Worm (Caenorhabditis elegans) whole organism, L4 larva: ENCODE measurements around the gene cyp-29A3.

Source experiments
- Y5F2A.4 ChIP-seq: fragments of 200-800 bp; sonication (Bioruptor generic); optimal IDR thresholded peaks from 2 replicates; lab custom pipeline; 2018; ENCODE audit warnings: mild to moderate bottlenecking, missing genetic modification characterization, missing compliant biosample characterization
- aha-1 ChIP-seq: fragments of 150-350 bp; peaks from one replicate; lab custom pipeline; 2014; ENCODE audit warnings: missing biosample characterization, missing genetic modification characterization
- aly-2 ChIP-seq: sonication (generic microtip); optimal IDR thresholded peaks from 2 replicates; lab custom pipeline; 2018; ENCODE audit warnings: missing biosample characterization, missing genetic modification characterization
- ama-1 ChIP-seq: fragments of 150-350 bp; optimal IDR thresholded peaks from 2 replicates; lab custom pipeline; 2014; ENCODE audit warnings: inconsistent platforms, mixed read lengths
- arid-1 ChIP-seq: fragments of 200-800 bp; sonication (Bioruptor generic); conservative IDR thresholded peaks from 2 replicates; pipeline ENCODE4 v1.3.6; 2022; ENCODE audit warnings: missing genetic modification reagents, missing genetic modification characterization, missing compliant biosample characterization
- ceh-20 ChIP-seq: fragments of 200-800 bp; sonication (Bioruptor generic); IDR thresholded peaks from 2 replicates; pipeline ENCODE4 v1.3.6; 2022; ENCODE audit warnings: missing genetic modification reagents, missing genetic modification characterization, missing compliant biosample characterization
- ceh-44 ChIP-seq: fragments of 200-800 bp; sonication (Bioruptor generic); IDR thresholded peaks from 2 replicates; pipeline ENCODE4 v1.3.6; 2022; ENCODE audit warnings: missing genetic modification reagents, missing genetic modification characterization, missing compliant biosample characterization
- ces-1 ChIP-seq: fragments of 150-350 bp; sonication (generic microtip); optimal IDR thresholded peaks from 4 replicates; lab custom pipeline; 2014; ENCODE audit warnings: missing biosample characterization, missing genetic modification reagents, missing genetic modification characterization
- cey-2 ChIP-seq: sonication (generic microtip); optimal IDR thresholded peaks from 3 replicates; lab custom pipeline; 2017; ENCODE audit warnings: missing genetic modification characterization, mild to moderate bottlenecking, missing compliant biosample characterization, antibody characterized with exemption, borderline replicate concordance; ENCODE audit not compliant: insufficient read depth
- daf-16 ChIP-seq, 3 experiments: sonication (generic microtip); optimal IDR thresholded peaks; 2 replicates each; lab custom pipeline; 2016 to 2017; ENCODE audit warnings: missing genetic modification characterization in 3 of 3, missing genetic modification reagents in 3 of 3, mild to moderate bottlenecking in 2 of 3, missing compliant biosample characterization in 2 of 3, missing biosample characterization in 1 of 3, moderate library complexity in 1 of 3
- dmd-6 ChIP-seq: fragments of 200-800 bp; sonication (Bioruptor generic); IDR thresholded peaks from 2 replicates; pipeline ENCODE4 v1.3.6; 2022; ENCODE audit warnings: missing genetic modification reagents, missing genetic modification characterization, missing compliant biosample characterization
- fkh-10 ChIP-seq: fragments of 150-350 bp; optimal IDR thresholded peaks from 2 replicates; lab custom pipeline; 2014; ENCODE audit warnings: missing biosample characterization, missing genetic modification reagents, missing genetic modification characterization
- hif-1 ChIP-seq, 2 experiments: sonication (generic microtip); optimal IDR thresholded peaks; 2 replicates each; lab custom pipeline; 2016 to 2017; ENCODE audit warnings: missing compliant biosample characterization in 2 of 2, missing genetic modification characterization in 2 of 2, missing genetic modification reagents in 2 of 2, missing genotype in 2 of 2, mild to moderate bottlenecking in 1 of 2
- hlh-11 ChIP-seq: fragments of 200-800 bp; sonication (Bioruptor generic); optimal IDR thresholded peaks from 2 replicates; lab custom pipeline; 2018; ENCODE audit warnings: mild to moderate bottlenecking, missing genetic modification characterization, missing compliant biosample characterization
- hlh-30 ChIP-seq: sonication (generic microtip); optimal IDR thresholded peaks from 2 replicates; lab custom pipeline; 2017; ENCODE audit warnings: antibody characterized with exemption, mild to moderate bottlenecking, missing genetic modification characterization, missing compliant biosample characterization; ENCODE audit not compliant: insufficient read depth
- jun-1 ChIP-seq: fragments of 150-350 bp; optimal IDR thresholded peaks from 2 replicates; lab custom pipeline; 2014; ENCODE audit warnings: missing biosample characterization, missing genetic modification reagents, missing genetic modification characterization
- lim-7 ChIP-seq: fragments of 200-800 bp; sonication (Bioruptor generic); IDR thresholded peaks from 2 replicates; pipeline ENCODE4 v1.3.6; 2022; ENCODE audit warnings: missing genetic modification characterization, missing compliant biosample characterization
- lin-1 ChIP-seq: fragments of 200-800 bp; sonication (Bioruptor generic); IDR thresholded peaks from 2 replicates; pipeline ENCODE4 v1.3.6; 2022; ENCODE audit warnings: missing genetic modification reagents, missing genetic modification characterization, missing compliant biosample characterization
- lin-38 ChIP-seq: fragments of 200-800 bp; sonication (Bioruptor generic); IDR thresholded peaks from 2 replicates; pipeline ENCODE4 v1.3.6; 2022; ENCODE audit warnings: missing genetic modification reagents, missing genetic modification characterization, missing compliant biosample characterization
- lsy-2 ChIP-seq, 2 experiments: fragments of 150-350 bp in 1 of 2; sonication (generic microtip) in 1 of 2; optimal IDR thresholded peaks; 2 replicates each; lab custom pipeline; 2014 to 2017; ENCODE audit warnings: missing biosample characterization in 2 of 2, missing genetic modification characterization in 2 of 2
- madf-5 ChIP-seq, 2 experiments: fragments of 200-800 bp; sonication (Bioruptor generic); IDR thresholded peaks; 2 replicates each; pipeline ENCODE4 v1.3.6; 2022; ENCODE audit warnings: missing compliant biosample characterization in 2 of 2, missing genetic modification characterization in 2 of 2
- madf-9 ChIP-seq: fragments of 200-800 bp; sonication (Bioruptor generic); conservative IDR thresholded peaks from 2 replicates; pipeline ENCODE4 v1.3.6; 2022; ENCODE audit warnings: missing genetic modification reagents, missing genetic modification characterization, missing compliant biosample characterization
- nhr-11 ChIP-seq: fragments of 150-350 bp; optimal IDR thresholded peaks from 2 replicates; lab custom pipeline; 2014; ENCODE audit warnings: missing biosample characterization, missing genetic modification characterization
- nhr-25 ChIP-seq: sonication (generic microtip); optimal IDR thresholded peaks from 2 replicates; lab custom pipeline; 2017; ENCODE audit warnings: missing genetic modification characterization, mild to moderate bottlenecking, missing compliant biosample characterization, antibody characterized with exemption, moderate library complexity, borderline replicate concordance; ENCODE audit not compliant: insufficient read depth
- nhr-28 ChIP-seq: fragments of 150-350 bp; optimal IDR thresholded peaks from 2 replicates; lab custom pipeline; 2014; ENCODE audit warnings: missing biosample characterization, missing genetic modification characterization
- nhr-41 ChIP-seq: fragments of 200-800 bp; sonication (Bioruptor generic); IDR thresholded peaks from 2 replicates; pipeline ENCODE4 v1.3.6; 2022; ENCODE audit warnings: missing genetic modification reagents, missing genetic modification characterization, missing compliant biosample characterization
- nhr-48 ChIP-seq: sonication (generic microtip); optimal IDR thresholded peaks from 2 replicates; lab custom pipeline; 2016; ENCODE audit warnings: mild to moderate bottlenecking, missing genetic modification characterization, missing compliant biosample characterization
- nhr-77 ChIP-seq: fragments of 150-350 bp; optimal IDR thresholded peaks from 2 replicates; lab custom pipeline; 2014; ENCODE audit warnings: missing biosample characterization, missing genetic modification characterization
- pqm-1 ChIP-seq: sonication (generic microtip); optimal IDR thresholded peaks from 2 replicates; lab custom pipeline; 2017; ENCODE audit warnings: missing biosample characterization, missing genetic modification characterization
- saeg-2 ChIP-seq: fragments of 200-800 bp; sonication (Bioruptor generic); IDR thresholded peaks from 2 replicates; pipeline ENCODE4 v1.3.6; 2022; ENCODE audit warnings: missing genetic modification reagents, missing genetic modification characterization, missing compliant biosample characterization
- snpc-4 ChIP-seq: fragments of 150-350 bp; optimal IDR thresholded peaks from 2 replicates; lab custom pipeline; 2014; ENCODE audit warnings: missing biosample characterization, missing genetic modification characterization
- unc-39 ChIP-seq: sonication (generic microtip); optimal IDR thresholded peaks from 2 replicates; lab custom pipeline; 2017; ENCODE audit warnings: missing biosample characterization, missing genetic modification characterization
- unc-62 ChIP-seq, 3 experiments: fragments of 150-350 bp in 1 of 3; sonication (generic microtip); optimal IDR thresholded peaks in 2 of 3; peaks in 1 of 3; 1 replicate in 1 of 3; 2 replicates in 2 of 3; lab custom pipeline; 2014 to 2017; ENCODE audit warnings: missing biosample characterization in 3 of 3, missing genetic modification characterization in 3 of 3, missing genetic modification reagents in 3 of 3, missing genotype in 1 of 3
- zfp-2 ChIP-seq: sonication (generic microtip); optimal IDR thresholded peaks from 2 replicates; lab custom pipeline; 2016; ENCODE audit warnings: mild to moderate bottlenecking, missing genetic modification characterization, missing compliant biosample characterization
- zip-2 ChIP-seq: fragments of 150-350 bp; optimal IDR thresholded peaks from 2 replicates; lab custom pipeline; 2014; ENCODE audit warnings: missing biosample characterization, missing genetic modification characterization

The cyp-29A3 gene

DNA sequence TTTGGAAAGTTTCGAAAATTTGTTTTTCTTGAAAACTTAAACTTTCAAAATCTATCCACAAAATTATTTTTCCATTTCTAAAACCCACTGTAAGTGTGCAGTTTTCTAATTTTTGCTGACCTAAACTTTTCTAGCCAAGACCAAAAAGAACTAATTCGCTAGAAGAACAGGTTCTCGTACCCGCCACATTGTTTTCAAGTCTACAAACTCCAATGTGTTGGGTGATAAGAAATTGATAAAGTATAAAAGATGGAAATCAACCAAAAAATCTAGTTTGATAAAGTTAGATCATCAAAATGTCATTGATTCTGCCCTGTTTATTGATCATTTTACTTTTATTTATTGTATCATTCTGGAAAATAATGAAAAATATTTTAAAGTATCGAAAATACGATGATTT, at the start of gene cyp-29A3:
TSS of gene cyp-29A3 (plus strand) at position 269 of the 400 bp plus-strand sequence.
- TF ChIP-seq zfp-2 (tag; lab: Kevin White, UChicago) (no peak), snpc-4 (no peak), nhr-28 (tag; lab: Kevin White, UChicago) (peak; percentile 94), madf-9 (GFP tag; lab: Robert Waterston, UW) (no peak), daf-16 (GFP tag; optimal IDR thresholded peaks at IDR 0.05; lab: Kevin White, UChicago) (no peak), daf-16 (tag; optimal IDR thresholded peaks at IDR 0.05; lab: Kevin White, UChicago) (peak; percentile 48), saeg-2 (GFP tag; lab: Robert Waterston, UW) (no peak), madf-5 (GFP tag; IDR thresholded peaks at IDR 0.05; lab: Robert Waterston, UW) (no peak), arid-1 (GFP tag; lab: Robert Waterston, UW) (no peak)

DNA sequence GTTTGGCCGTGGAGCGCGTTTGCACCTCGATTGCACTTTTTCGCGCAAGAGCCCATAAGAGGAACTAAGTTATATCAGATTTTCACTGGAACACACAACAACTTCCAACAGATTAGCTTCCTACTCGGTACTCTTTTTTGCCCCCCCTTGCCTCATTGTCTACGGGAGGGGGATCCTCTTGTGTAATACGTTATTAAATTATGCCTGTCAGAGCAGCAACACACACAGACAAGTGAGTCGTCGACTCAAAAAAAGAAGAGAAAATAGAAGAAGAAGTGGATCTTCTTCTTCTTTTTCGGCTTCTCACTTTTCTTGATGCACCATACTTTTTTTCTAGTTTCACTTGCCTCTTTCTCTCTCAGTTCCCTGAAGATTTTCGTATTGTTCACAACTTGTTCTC, 47.9 kb upstream of the cyp-29A3 start:
- TF ChIP-seq lsy-2 (tag; optimal IDR thresholded peaks at IDR 0.05; lab: Kevin White, UChicago) (peak in 1 of 2 experiments; percentile 24), unc-62 (GFP tag; optimal IDR thresholded peaks at IDR 0.05 in 1 of 2; lab: Kevin White, UChicago) (peak in 1 of 2 experiments; percentile 12), unc-62 (tag; optimal IDR thresholded peaks at IDR 0.05; lab: Kevin White, UChicago) (no peak), aly-2 (no peak), lin-38 (GFP tag; lab: Robert Waterston, UW) (peak; percentile 20; the same call in 1 of the 2 replicates), cey-2 (tag; lab: Kevin White, UChicago) (no peak), ces-1 (peak; percentile 55), ceh-20 (GFP tag; lab: Robert Waterston, UW) (no peak), pqm-1 (tag; lab: Kevin White, UChicago) (no peak), fkh-10 (GFP tag; lab: Kevin White, UChicago) (peak; percentile 72)

DNA sequence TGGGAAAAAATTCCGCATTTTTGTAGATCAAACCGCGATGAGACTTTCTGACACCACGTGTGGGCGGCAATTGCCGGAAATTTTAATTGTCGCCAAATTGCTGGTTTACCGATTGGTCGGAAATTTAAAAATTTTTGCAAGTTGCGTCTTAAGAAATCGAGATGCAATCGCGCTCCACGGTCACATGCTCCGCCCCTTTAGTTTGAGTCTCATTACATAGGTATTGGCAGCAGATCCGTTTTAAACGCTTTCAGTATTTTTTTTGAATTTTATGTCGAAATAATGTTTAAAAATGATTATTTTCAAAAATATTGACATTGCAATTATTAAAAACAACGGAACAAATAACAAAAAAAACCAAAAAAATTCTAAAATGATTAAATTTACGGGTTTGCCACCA, 47.3 kb upstream of the cyp-29A3 start:
- no peak for TF ChIP-seq hlh-11
- no peak for TF ChIP-seq Y5F2A.4 (GFP tag; lab: Kevin White, UChicago)
- no peak for TF ChIP-seq unc-39 (tag; lab: Kevin White, UChicago)
- TF ChIP-seq jun-1: no peak
- TF ChIP-seq hif-1 (tag; optimal IDR thresholded peaks at IDR 0.05; lab: Kevin White, UChicago): no peak
- TF ChIP-seq nhr-41 (GFP tag; lab: Robert Waterston, UW): no peak

DNA sequence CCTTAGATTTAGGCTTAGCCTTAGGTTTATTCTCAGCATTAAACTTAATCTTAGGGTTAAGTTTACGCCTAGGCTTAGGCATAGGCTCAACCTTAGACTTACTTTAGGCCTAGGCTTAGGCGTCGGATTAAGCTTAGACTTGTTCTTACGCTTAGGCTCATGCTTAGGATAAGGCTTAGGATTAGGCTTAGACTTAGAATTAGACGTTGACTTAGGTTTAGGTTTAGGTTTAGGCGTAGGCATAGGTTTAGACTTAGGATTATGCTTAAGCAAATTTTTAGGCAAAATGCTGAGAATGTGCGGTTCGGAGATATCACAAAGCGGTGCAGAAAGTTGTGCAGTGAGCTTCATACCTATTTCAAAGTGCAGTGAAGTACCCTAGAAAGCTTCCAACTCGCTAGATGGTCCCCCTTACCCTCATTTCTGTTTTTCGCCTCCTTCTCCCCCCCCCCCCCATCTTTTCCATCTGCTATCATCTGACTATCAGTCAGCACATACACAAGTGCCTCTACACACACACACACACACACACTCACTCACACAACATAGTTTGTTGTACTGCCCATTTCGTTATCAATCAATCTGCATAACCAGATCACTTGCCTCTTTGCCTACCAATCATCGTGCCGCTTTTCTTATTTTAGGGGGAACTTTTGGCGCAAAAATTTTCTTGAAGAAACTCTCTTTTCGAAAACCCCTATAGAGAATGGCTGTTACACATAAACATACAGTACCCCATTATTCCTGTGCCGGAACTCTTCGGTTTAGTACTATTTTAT, 42.8 kb upstream of the cyp-29A3 start:
- TF ChIP-seq lim-7: no peak
- TF ChIP-seq lin-38 (GFP tag; lab: Robert Waterston, UW): no peak
- no peak for TF ChIP-seq ama-1 (lab: Kevin White, UChicago)
- TF ChIP-seq nhr-48 (tag; lab: Kevin White, UChicago): no peak
- TF ChIP-seq lin-1 (GFP tag; lab: Robert Waterston, UW): no peak
- peak; percentile 28; the same call in 1 of the 2 replicates for TF ChIP-seq dmd-6 (GFP tag; lab: Robert Waterston, UW)
- peak; percentile 84 for TF ChIP-seq nhr-28 (tag; lab: Kevin White, UChicago)
- TF ChIP-seq unc-62 (GFP tag; optimal IDR thresholded peaks at IDR 0.05 in 1 of 2; lab: Kevin White, UChicago): peak in 1 of 2 experiments; percentile 54
- TF ChIP-seq unc-62 (tag; optimal IDR thresholded peaks at IDR 0.05; lab: Kevin White, UChicago): no peak
- peak; percentile 79 for TF ChIP-seq aha-1 (tag; lab: Kevin White, UChicago)
- no peak for TF ChIP-seq daf-16 (GFP tag; optimal IDR thresholded peaks at IDR 0.05; lab: Kevin White, UChicago)
- TF ChIP-seq daf-16 (tag; optimal IDR thresholded peaks at IDR 0.05; lab: Kevin White, UChicago): peak; percentile 33
- TF ChIP-seq zip-2 (tag; lab: Kevin White, UChicago): no peak
- peak; percentile 36 for TF ChIP-seq pqm-1 (tag; lab: Kevin White, UChicago)
- no peak for TF ChIP-seq ceh-44 (GFP tag; lab: Robert Waterston, UW)
- TF ChIP-seq hlh-30 (tag; lab: Kevin White, UChicago): peak; percentile 67
- TF ChIP-seq hlh-11: peak; percentile 59
- no peak for TF ChIP-seq nhr-11
- TF ChIP-seq madf-5 (GFP tag; IDR thresholded peaks at IDR 0.05; lab: Robert Waterston, UW): no peak
- TF ChIP-seq nhr-25 (tag; lab: Kevin White, UChicago): no peak
- peak; percentile 7 for TF ChIP-seq nhr-77
